Worm (Caenorhabditis elegans) whole organism, L1 larva: ENCODE measurements around the gene C23H3.5.

ENCODE experiments used
- C04F5.9 ChIP-seq: sonication (generic microtip); optimal IDR thresholded peaks from 2 replicates; lab custom pipeline; 2016; ENCODE audit warnings: missing genetic modification characterization, missing compliant biosample characterization
- F16B12.6 ChIP-seq: fragments of 150-350 bp; optimal IDR thresholded peaks from 2 replicates; lab custom pipeline; 2014; ENCODE audit warnings: missing biosample characterization, missing genetic modification characterization
- aha-1 ChIP-seq: fragments of 150-350 bp; optimal IDR thresholded peaks from 2 replicates; lab custom pipeline; 2014; ENCODE audit warnings: missing biosample characterization, missing genetic modification characterization
- aly-2 ChIP-seq: fragments of 150-350 bp; optimal IDR thresholded peaks from 2 replicates; lab custom pipeline; 2014; ENCODE audit warnings: missing biosample characterization, missing genetic modification characterization
- ama-1 ChIP-seq: fragments of 150-350 bp; optimal IDR thresholded peaks from 2 replicates; lab custom pipeline; 2014
- blmp-1 ChIP-seq: fragments of 150-350 bp; optimal IDR thresholded peaks from 2 replicates; lab custom pipeline; 2014; ENCODE audit warnings: missing biosample characterization, missing genetic modification characterization
- ceh-82 ChIP-seq, 3 experiments: fragments of 150-350 bp in 1 of 3; sonication (generic microtip) in 2 of 3; optimal IDR thresholded peaks; 2 replicates each; lab custom pipeline; 2014 to 2017; ENCODE audit warnings: missing biosample characterization in 3 of 3, missing genetic modification characterization in 3 of 3
- dpl-1 ChIP-seq, 3 experiments: fragments of 150-350 bp in 2 of 3; sonication (generic microtip) in 1 of 3; optimal IDR thresholded peaks; 2 replicates each; lab custom pipeline; 2014 to 2017; ENCODE audit warnings: missing biosample characterization in 3 of 3, missing genetic modification characterization in 3 of 3, missing genetic modification reagents in 3 of 3
- dsc-1 ChIP-seq: sonication (generic microtip); optimal IDR thresholded peaks from 2 replicates; lab custom pipeline; 2016; ENCODE audit warnings: mild to moderate bottlenecking, missing genetic modification characterization, missing compliant biosample characterization
- efl-1 ChIP-seq, 4 experiments: fragments of 150-350 bp; optimal IDR thresholded peaks in 3 of 4; peaks in 1 of 4; 1 replicate in 1 of 4; 2 replicates in 3 of 4; lab custom pipeline; 2014; ENCODE audit warnings: missing biosample characterization in 2 of 4, missing genetic modification characterization in 2 of 4, missing genetic modification reagents in 2 of 4
- elt-2 ChIP-seq: sonication (generic microtip); optimal IDR thresholded peaks from 2 replicates; lab custom pipeline; 2016; ENCODE audit warnings: missing genetic modification characterization, mild to moderate bottlenecking, inconsistent platforms, missing compliant biosample characterization, missing genetic modification reagents
- fkh-4 ChIP-seq: sonication (generic microtip); optimal IDR thresholded peaks from 2 replicates; lab custom pipeline; 2016; ENCODE audit warnings: missing compliant biosample characterization, missing genetic modification characterization, borderline replicate concordance
- fos-1 ChIP-seq: fragments of 150-350 bp; optimal IDR thresholded peaks from 2 replicates; lab custom pipeline; 2014; ENCODE audit warnings: missing biosample characterization, missing genetic modification characterization
- irx-1 ChIP-seq: sonication (generic microtip); optimal IDR thresholded peaks from 2 replicates; lab custom pipeline; 2016; ENCODE audit warnings: missing genetic modification characterization, missing compliant biosample characterization
- isw-1 ChIP-seq: fragments of 200-800 bp; sonication (Bioruptor generic); IDR thresholded peaks from 2 replicates; pipeline ENCODE4 v1.3.6; 2022; ENCODE audit warnings: missing genetic modification characterization, missing compliant biosample characterization
- jun-1 ChIP-seq: fragments of 150-350 bp; optimal IDR thresholded peaks from 2 replicates; lab custom pipeline; 2014; ENCODE audit warnings: missing biosample characterization, missing genetic modification reagents, missing genetic modification characterization
- lin-13 ChIP-seq: fragments of 150-350 bp; optimal IDR thresholded peaks from 2 replicates; lab custom pipeline; 2014; ENCODE audit warnings: missing biosample characterization, missing genetic modification reagents, missing genetic modification characterization
- lin-14 ChIP-seq: fragments of 200-800 bp; sonication (Bioruptor generic); optimal IDR thresholded peaks from 2 replicates; lab custom pipeline; 2018; ENCODE audit warnings: mild to moderate bottlenecking, missing genetic modification characterization, moderate library complexity, missing compliant biosample characterization
- lir-3 ChIP-seq: sonication (generic microtip); optimal IDR thresholded peaks from 2 replicates; lab custom pipeline; 2016; ENCODE audit warnings: mild to moderate bottlenecking, missing genetic modification characterization, moderate library complexity, missing compliant biosample characterization; ENCODE audit not compliant: poor library complexity
- mab-9 ChIP-seq: fragments of 200-800 bp; sonication (Bioruptor generic); IDR thresholded peaks from 2 replicates; pipeline ENCODE4 v1.3.6; 2022; ENCODE audit warnings: missing genetic modification reagents, missing genetic modification characterization, missing compliant biosample characterization
- nhr-12 ChIP-seq: sonication (generic microtip); optimal IDR thresholded peaks from 2 replicates; lab custom pipeline; 2017; ENCODE audit warnings: missing biosample characterization, missing genetic modification characterization
- nhr-19 ChIP-seq: fragments of 200-800 bp; sonication (Bioruptor generic); conservative IDR thresholded peaks from 2 replicates; pipeline ENCODE4 v1.3.6; 2022; ENCODE audit warnings: missing genetic modification characterization, missing compliant biosample characterization
- nhr-28 ChIP-seq: fragments of 150-350 bp; optimal IDR thresholded peaks from 2 replicates; lab custom pipeline; 2014; ENCODE audit warnings: missing biosample characterization, missing genetic modification characterization
- nhr-76 ChIP-seq: sonication (generic microtip); optimal IDR thresholded peaks from 2 replicates; lab custom pipeline; 2017; ENCODE audit warnings: missing biosample characterization, missing genetic modification characterization
- nhr-85 ChIP-seq: sonication (generic microtip); peaks from one replicate; lab custom pipeline; 2016; ENCODE audit warnings: missing genetic modification characterization, inconsistent platforms, missing compliant biosample characterization
- pag-3 ChIP-seq: sonication (generic microtip); optimal IDR thresholded peaks from 2 replicates; lab custom pipeline; 2017; ENCODE audit warnings: missing genetic modification characterization, mild to moderate bottlenecking, missing compliant biosample characterization, antibody characterized with exemption, borderline replicate concordance; ENCODE audit not compliant: insufficient read depth
- pax-3 ChIP-seq: fragments of 200-800 bp; sonication (Bioruptor generic); optimal IDR thresholded peaks from 2 replicates; lab custom pipeline; 2018; ENCODE audit warnings: mild to moderate bottlenecking, missing genetic modification characterization, moderate library complexity, missing compliant biosample characterization
- pqm-1 ChIP-seq: sonication (generic microtip); optimal IDR thresholded peaks from 3 replicates; lab custom pipeline; 2017; ENCODE audit warnings: missing biosample characterization, missing genetic modification characterization
- rnt-1 ChIP-seq: sonication (generic microtip); optimal IDR thresholded peaks from 2 replicates; lab custom pipeline; 2016; ENCODE audit warnings: mild to moderate bottlenecking, missing genetic modification characterization, moderate library complexity, missing compliant biosample characterization
- snpc-4 ChIP-seq: fragments of 150-350 bp; optimal IDR thresholded peaks from 2 replicates; lab custom pipeline; 2014; ENCODE audit warnings: missing biosample characterization, missing genetic modification characterization
- snu-23 ChIP-seq: sonication (generic microtip); optimal IDR thresholded peaks from 2 replicates; lab custom pipeline; 2016; ENCODE audit warnings: missing genetic modification characterization, missing compliant biosample characterization
- sox-4 ChIP-seq: sonication (generic microtip); optimal IDR thresholded peaks from 2 replicates; lab custom pipeline; 2016; ENCODE audit warnings: missing genetic modification characterization, missing compliant biosample characterization
- sup-37 ChIP-seq: fragments of 200-800 bp; sonication (Bioruptor generic); optimal IDR thresholded peaks from 2 replicates; lab custom pipeline; 2018; ENCODE audit warnings: mild to moderate bottlenecking, missing genetic modification characterization, missing compliant biosample characterization
- tlp-1 ChIP-seq: fragments of 150-350 bp; optimal IDR thresholded peaks from 2 replicates; lab custom pipeline; 2014; ENCODE audit warnings: missing biosample characterization, missing genetic modification characterization
- unc-62 ChIP-seq: fragments of 150-350 bp; optimal IDR thresholded peaks from 2 replicates; lab custom pipeline; 2014; ENCODE audit warnings: missing biosample characterization, missing genetic modification reagents, missing genetic modification characterization
- unc-86 ChIP-seq: sonication (generic microtip); optimal IDR thresholded peaks from 2 replicates; lab custom pipeline; 2016; ENCODE audit warnings: missing genetic modification characterization, missing compliant biosample characterization
- vab-15 ChIP-seq: sonication (generic microtip); optimal IDR thresholded peaks from 2 replicates; lab custom pipeline; 2017; ENCODE audit warnings: missing genotype, mild to moderate bottlenecking, missing genetic modification characterization, missing compliant biosample characterization
- zag-1 ChIP-seq: fragments of 150-350 bp; optimal IDR thresholded peaks from 2 replicates; lab custom pipeline; 2014; ENCODE audit warnings: missing biosample characterization, missing genetic modification characterization
- zip-4 ChIP-seq: fragments of 200-800 bp; sonication (Bioruptor generic); optimal IDR thresholded peaks from 2 replicates; lab custom pipeline; 2018; ENCODE audit warnings: mild to moderate bottlenecking, missing genetic modification characterization, moderate library complexity, missing compliant biosample characterization

The C23H3.5 gene

DNA sequence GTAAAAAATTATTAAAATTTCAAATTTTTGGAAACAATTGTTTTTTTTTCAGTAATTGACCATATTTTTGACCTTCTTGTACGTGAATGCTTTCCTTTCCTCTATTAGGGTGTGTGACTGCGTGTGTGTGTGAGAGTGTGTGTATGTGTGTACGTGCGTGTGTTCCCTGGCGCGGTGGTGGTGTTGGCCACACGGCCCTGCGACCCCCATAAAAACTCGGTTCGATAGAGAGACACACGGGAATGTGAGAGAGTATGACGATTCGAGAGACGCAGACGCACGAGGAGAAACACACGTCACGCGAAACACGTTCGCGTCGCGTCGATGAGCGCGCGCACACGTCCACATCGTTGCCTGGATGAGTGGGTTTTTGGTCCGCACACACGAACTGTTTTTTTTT, 28.6 kb upstream of the C23H3.5 start (continued):
- TF ChIP-seq F16B12.6 (tag; lab: Kevin White, UChicago) (peak; percentile 44), unc-62 (GFP tag; lab: Kevin White, UChicago) (no peak), fkh-4 (tag; lab: Kevin White, UChicago) (no peak), nhr-28 (tag; lab: Kevin White, UChicago) (no peak), rnt-1 (tag; lab: Kevin White, UChicago) (peak; percentile 64), nhr-76 (tag; lab: Kevin White, UChicago) (no peak), aly-2 (tag; lab: Kevin White, UChicago) (no peak), lin-14 (GFP tag; lab: Kevin White, UChicago) (peak; percentile 98), snu-23 (GFP tag; lab: Kevin White, UChicago) (peak; percentile 83), tlp-1 (no peak), jun-1 (tag; lab: Kevin White, UChicago) (peak; percentile 61)

ce11 chrII:19238-19637, 28.1 kb upstream of the C23H3.5 start, which contains the start of gene gmeb-1:
TSS of gene gmeb-1 (plus strand) at chrII:19538.
- no peak for TF ChIP-seq fkh-4 (tag; lab: Kevin White, UChicago)
- TF ChIP-seq vab-15 (tag; lab: Kevin White, UChicago) = no peak

DNA sequence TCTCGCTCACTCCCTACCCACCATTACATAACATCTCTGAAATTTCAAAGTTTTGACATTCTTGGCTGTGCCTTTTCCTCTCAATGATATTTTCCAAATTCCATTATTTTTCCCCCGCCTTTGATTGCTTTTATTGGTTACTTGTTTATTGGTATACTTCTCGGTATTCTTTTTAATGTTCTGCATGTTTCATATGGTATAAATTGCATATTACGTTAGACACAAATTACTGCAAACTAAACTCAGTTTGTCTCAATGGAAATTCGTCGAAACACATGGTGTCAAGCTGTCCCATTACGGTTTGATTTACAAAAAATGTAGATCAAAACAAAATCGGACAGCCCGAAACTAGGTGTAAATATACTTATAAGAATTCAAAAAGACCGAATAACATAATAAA, 25.4 kb upstream of the C23H3.5 start:
- TF ChIP-seq nhr-19 (GFP tag; lab: Robert Waterston, UW) = no peak
- TF ChIP-seq nhr-85 = peak; percentile 59
- TF ChIP-seq efl-1 (optimal IDR thresholded peaks at IDR 0.05; lab: Kevin White, UChicago) = no peak
- TF ChIP-seq efl-1 (GFP tag; optimal IDR thresholded peaks at IDR 0.05 in 1 of 2; lab: Kevin White, UChicago) = peak in 1 of 2 experiments; percentile 80
- TF ChIP-seq, all 84 proteins: peak for 2

- no peak for TF ChIP-seq ama-1 (lab: Kevin White, UChicago)
- no peak for TF ChIP-seq unc-86 (tag; lab: Kevin White, UChicago)
- TF ChIP-seq aha-1 (tag; lab: Kevin White, UChicago) = no peak
- TF ChIP-seq dpl-1 (GFP tag; optimal IDR thresholded peaks at IDR 0.05; lab: Kevin White, UChicago) = no peak
- TF ChIP-seq nhr-28 (tag; lab: Kevin White, UChicago) = no peak
- TF ChIP-seq nhr-85 = peak; percentile 59
- TF ChIP-seq blmp-1 = peak; percentile 38
- no peak for TF ChIP-seq jun-1 (tag; lab: Kevin White, UChicago)
- no peak for TF ChIP-seq snu-23 (GFP tag; lab: Kevin White, UChicago)
These were observed 24.4 kb upstream of the C23H3.5 start, which contains the start of gene sqt-2 for ce11 chrII:23025-23424. TSS of gene sqt-2 (plus strand) at chrII:23325.

DNA sequence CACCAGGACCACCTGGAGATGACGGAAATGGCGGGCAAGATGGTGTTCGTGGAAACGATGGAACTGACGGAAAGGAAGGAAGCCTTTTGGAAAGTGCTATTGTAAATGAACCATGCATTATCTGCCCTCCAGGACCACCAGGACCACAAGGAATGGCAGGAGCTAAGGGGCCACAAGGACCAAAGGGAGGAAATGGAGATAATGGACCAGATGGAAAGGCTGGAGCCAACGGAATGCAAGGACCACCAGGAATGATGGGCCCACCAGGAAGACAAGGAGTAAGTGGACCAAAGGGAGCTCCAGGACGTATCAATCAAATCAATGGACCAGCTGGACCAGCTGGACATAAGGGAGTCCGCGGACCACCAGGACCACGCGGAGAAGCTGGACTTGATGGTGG, 23.6 kb upstream of the C23H3.5 start:
- TF ChIP-seq sox-4 (tag; lab: Kevin White, UChicago) (no peak), irx-1 (tag; lab: Kevin White, UChicago) (no peak), mab-9 (GFP tag; lab: Robert Waterston, UW) (0 out of 2 replicates have a peak, but pooled peaks have one; percentile 17), dsc-1 (tag; lab: Kevin White, UChicago) (no peak)

DNA sequence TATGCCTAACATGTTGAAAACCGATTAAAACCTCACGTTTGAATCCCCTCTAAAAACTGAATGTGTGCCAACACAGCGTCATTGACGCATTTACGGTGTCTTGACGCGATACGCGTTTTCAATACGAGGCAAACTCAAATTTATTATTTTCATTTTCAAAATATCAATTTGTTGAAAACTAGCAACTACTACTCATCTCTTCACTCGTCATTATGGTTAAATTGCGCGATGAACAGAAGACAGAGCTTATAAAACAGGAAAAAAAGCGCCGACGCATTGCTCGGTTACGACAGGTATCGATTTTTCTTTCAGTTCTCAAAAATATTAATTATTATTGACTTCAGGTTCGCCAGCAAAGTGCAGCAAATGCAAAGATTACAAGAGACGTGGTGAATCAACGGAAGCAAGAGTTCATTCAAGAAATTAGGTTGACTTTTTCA, 22.8 kb upstream of the C23H3.5 start, which contains the start of gene enee-1:
Gene enee-1, plus strand, starts transcription at position 108 of the 440 bp plus-strand sequence.
- peak; percentile 61 for TF ChIP-seq sup-37 (GFP tag; lab: Kevin White, UChicago)
- peak; percentile 66 for TF ChIP-seq pax-3 (tag; lab: Kevin White, UChicago)
- TF ChIP-seq snu-23 (GFP tag; lab: Kevin White, UChicago) = peak; percentile 91
- peak; percentile 50 for TF ChIP-seq fkh-4 (tag; lab: Kevin White, UChicago)
- TF ChIP-seq dpl-1 (GFP tag; optimal IDR thresholded peaks at IDR 0.05; lab: Kevin White, UChicago) = peak; percentile 95 to 99 (median 98)
- peak; percentile 32 for TF ChIP-seq zip-4
- TF ChIP-seq isw-1 = peak; percentile 86
- peak; percentile 72 for TF ChIP-seq C04F5.9 (tag; lab: Kevin White, UChicago)
- TF ChIP-seq fos-1 (tag; lab: Kevin White, UChicago) = peak; percentile 80
- peak; percentile 61 for TF ChIP-seq snpc-4 (tag; lab: Kevin White, UChicago)
- peak; percentile 82 for TF ChIP-seq irx-1 (tag; lab: Kevin White, UChicago)
- TF ChIP-seq zag-1 = peak; percentile 72
- no peak for TF ChIP-seq nhr-12
- TF ChIP-seq lir-3 (tag; lab: Kevin White, UChicago) = peak; percentile 38
- peak; percentile 94 for TF ChIP-seq ama-1 (lab: Kevin White, UChicago)
- no peak for TF ChIP-seq pag-3
- TF ChIP-seq ceh-82 (tag; optimal IDR thresholded peaks at IDR 0.05; lab: Kevin White, UChicago) = peak; percentile 89 to 93 (median 92)
- TF ChIP-seq mab-9 (GFP tag; lab: Robert Waterston, UW) = peak; percentile 56
- peak; percentile 68 for TF ChIP-seq F16B12.6 (tag; lab: Kevin White, UChicago)
- peak; percentile 90 for TF ChIP-seq lin-13 (GFP tag; lab: Kevin White, UChicago)
- TF ChIP-seq unc-62 (GFP tag; lab: Kevin White, UChicago) = no peak
- TF ChIP-seq elt-2 (tag; lab: Kevin White, UChicago) = peak; percentile 45
- TF ChIP-seq nhr-76 (tag; lab: Kevin White, UChicago) = peak; percentile 40
- no peak for TF ChIP-seq pqm-1 (tag; lab: Kevin White, UChicago)
